Worm (Caenorhabditis elegans) whole organism, early embryonic: ENCODE data around the gene T07D1.3.
A peak's percentile ranks its signal among the peaks of the same experiment; 100 is the strongest.

Experiments used
- B0310.2 ChIP-seq: sonication (generic microtip); optimal IDR thresholded peaks from 2 replicates; lab custom pipeline; 2016; ENCODE audit warnings: mild to moderate bottlenecking, missing genetic modification characterization, missing compliant biosample characterization
- F13C5.2 ChIP-seq: sonication (generic microtip); optimal IDR thresholded peaks from 2 replicates; lab custom pipeline; 2017; ENCODE audit warnings: mild to moderate bottlenecking, missing genetic modification characterization, inconsistent platforms, missing compliant biosample characterization
- aly-1 ChIP-seq: sonication (generic microtip); optimal IDR thresholded peaks from 2 replicates; lab custom pipeline; 2016; ENCODE audit warnings: missing genetic modification characterization, missing compliant biosample characterization
- ama-1 ChIP-seq: fragments of 150-350 bp; optimal IDR thresholded peaks from 2 replicates; lab custom pipeline; 2014
- ceh-13 ChIP-seq: fragments of 200-800 bp; sonication (Bioruptor generic); optimal IDR thresholded peaks from 2 replicates; lab custom pipeline; 2018; ENCODE audit warnings: mild to moderate bottlenecking, missing genetic modification characterization, missing compliant biosample characterization
- ceh-36 ChIP-seq: sonication (generic microtip); optimal IDR thresholded peaks from 2 replicates; lab custom pipeline; 2016; ENCODE audit warnings: missing genetic modification characterization, inconsistent platforms, missing compliant biosample characterization
- ets-7 ChIP-seq: sonication (generic microtip); optimal IDR thresholded peaks from 2 replicates; lab custom pipeline; 2016; ENCODE audit warnings: missing genotype, missing genetic modification characterization, missing compliant biosample characterization
- flt-1 ChIP-seq: fragments of 200-800 bp; sonication (Bioruptor generic); IDR thresholded peaks from 2 replicates; pipeline ENCODE4 v1.3.6; 2022; ENCODE audit warnings: missing genetic modification characterization, missing compliant biosample characterization
- hmbx-1 ChIP-seq: sonication (generic microtip); optimal IDR thresholded peaks from 2 replicates; lab custom pipeline; 2016; ENCODE audit warnings: mild to moderate bottlenecking, missing genetic modification characterization, missing compliant biosample characterization
- hmg-4 ChIP-seq: fragments of 200-800 bp; sonication (Bioruptor generic); optimal IDR thresholded peaks from 2 replicates; lab custom pipeline; 2018; ENCODE audit warnings: mild to moderate bottlenecking, missing genetic modification characterization, missing compliant biosample characterization
- hnd-1 ChIP-seq: sonication (generic microtip); optimal IDR thresholded peaks from 2 replicates; lab custom pipeline; 2016; ENCODE audit warnings: missing genetic modification characterization, missing compliant biosample characterization
- pes-1 ChIP-seq: fragments of 200-800 bp; sonication (Bioruptor generic); IDR thresholded peaks from 2 replicates; pipeline ENCODE4 v1.3.6; 2022; ENCODE audit warnings: missing genetic modification reagents, missing genetic modification characterization, missing compliant biosample characterization
- scrt-1 ChIP-seq: fragments of 200-800 bp; sonication (Bioruptor generic); IDR thresholded peaks from 2 replicates; pipeline ENCODE4 v1.3.6; 2022; ENCODE audit warnings: missing genetic modification characterization, missing compliant biosample characterization
- sea-1 ChIP-seq: fragments of 200-800 bp; sonication (Bioruptor generic); conservative IDR thresholded peaks from 2 replicates; pipeline ENCODE4 v1.3.6; 2022; ENCODE audit warnings: missing genetic modification characterization, missing compliant biosample characterization
- tbx-11 ChIP-seq: fragments of 200-800 bp; sonication (Bioruptor generic); IDR thresholded peaks from 2 replicates; pipeline ENCODE4 v1.3.6; 2022; ENCODE audit warnings: missing genetic modification characterization, missing compliant biosample characterization
- tbx-37 ChIP-seq: fragments of 200-800 bp; sonication (Bioruptor generic); conservative IDR thresholded peaks from 2 replicates; pipeline ENCODE4 v1.3.6; 2022; ENCODE audit warnings: missing genetic modification reagents, missing genetic modification characterization, missing compliant biosample characterization
- tra-4 ChIP-seq: sonication (generic microtip); optimal IDR thresholded peaks from 2 replicates; lab custom pipeline; 2017; ENCODE audit warnings: missing genetic modification characterization, missing compliant biosample characterization

T07D1.3 gene

DNA sequence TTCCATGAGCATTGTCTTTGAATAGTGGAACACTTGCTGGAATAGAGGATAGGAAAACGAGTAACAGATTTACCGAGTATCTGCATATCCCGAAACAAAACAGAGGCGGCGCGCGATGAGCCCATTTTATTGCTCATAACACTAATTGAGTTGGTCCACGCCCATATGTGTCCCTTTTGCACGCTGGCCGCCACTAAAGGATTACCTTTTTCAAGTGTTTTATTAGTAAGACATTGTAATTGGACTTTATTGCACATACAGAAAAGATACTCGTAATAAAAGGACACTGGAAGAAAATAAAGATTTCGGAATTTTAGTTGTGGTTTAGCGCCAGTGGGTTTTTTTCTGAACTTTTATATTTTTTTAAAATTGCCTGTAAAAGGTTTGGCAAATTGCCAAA, 29.9 kb downstream of the T07D1.3 start, which contains the start of gene hlh-15:
TSS of gene hlh-15 (minus strand) at position 101 of the 400 bp plus-strand sequence.
- TF ChIP-seq sea-1 (GFP tag; lab: Robert Waterston, UW) (no peak), ceh-13 (no peak), hnd-1 (tag; lab: Kevin White, UChicago) (no peak), ets-7 (tag; lab: Kevin White, UChicago) (no peak), ceh-36 (tag; lab: Kevin White, UChicago) (no peak), B0310.2 (no peak), pes-1 (GFP tag; lab: Robert Waterston, UW) (no peak), tra-4 (tag; lab: Kevin White, UChicago) (no peak), hmbx-1 (no peak), hmg-4 (no peak)

DNA sequence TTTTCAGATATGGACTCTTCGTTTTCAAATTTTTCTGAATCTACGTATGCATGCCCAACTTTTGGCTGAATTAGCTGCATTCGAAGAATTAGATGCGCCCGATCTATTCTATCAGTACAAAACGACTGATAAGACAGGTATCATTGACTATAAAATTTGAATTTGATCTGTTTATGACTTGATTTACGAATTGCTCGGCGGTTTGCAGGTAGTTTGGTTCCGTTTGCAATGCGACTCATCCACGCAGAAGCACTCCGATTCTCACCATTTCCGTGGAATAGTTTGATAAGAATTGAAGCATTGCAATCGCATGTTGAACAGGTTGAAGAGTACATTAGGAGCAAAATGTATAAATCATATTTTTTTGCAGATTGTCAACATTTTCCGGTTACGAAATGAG, 32.2 kb downstream of the T07D1.3 start:
- no peak for TF ChIP-seq flt-1 (GFP tag; lab: Robert Waterston, UW)
- TF ChIP-seq hmg-4: no peak
- no peak for TF ChIP-seq tra-4 (tag; lab: Kevin White, UChicago)
- TF ChIP-seq sea-1 (GFP tag; lab: Robert Waterston, UW): no peak
- TF ChIP-seq pes-1 (GFP tag; lab: Robert Waterston, UW): no peak
- no peak for TF ChIP-seq ceh-13
- no peak for TF ChIP-seq aly-1 (tag; lab: Kevin White, UChicago)
- no peak for TF ChIP-seq ets-7 (tag; lab: Kevin White, UChicago)
- TF ChIP-seq B0310.2: no peak
- TF ChIP-seq ceh-36 (tag; lab: Kevin White, UChicago): no peak
- TF ChIP-seq F13C5.2 (tag; lab: Kevin White, UChicago): no peak
- TF ChIP-seq hnd-1 (tag; lab: Kevin White, UChicago): no peak
- no peak for TF ChIP-seq hmbx-1
- TF ChIP-seq tbx-37 (GFP tag; lab: Robert Waterston, UW): no peak
- no peak for TF ChIP-seq ama-1 (lab: Kevin White, UChicago)
- TF ChIP-seq tbx-11: no peak

DNA sequence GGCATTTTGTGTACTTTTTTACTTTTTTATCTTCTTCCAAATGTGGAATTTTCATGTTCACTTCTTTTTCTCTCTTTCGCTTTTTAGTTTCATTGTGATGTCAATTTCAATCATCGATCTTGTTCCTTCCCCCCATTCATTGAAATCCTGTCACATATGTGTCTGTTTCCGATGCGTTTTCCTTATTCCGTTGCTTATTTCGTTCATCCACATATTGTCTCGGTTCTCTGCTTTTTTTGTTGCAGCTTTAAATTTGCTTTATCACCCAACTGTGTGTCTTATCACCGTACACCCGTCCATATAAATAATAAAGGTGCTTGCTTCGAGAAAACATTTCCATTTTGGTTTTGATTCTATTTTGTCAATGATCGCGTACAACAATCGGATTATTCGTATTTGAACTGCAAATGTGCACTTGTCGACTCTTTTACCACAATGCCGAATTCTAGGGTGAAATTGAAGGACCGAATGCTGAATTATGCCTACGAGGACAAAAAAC, 33.9 kb downstream of the T07D1.3 start, which contains the start of the genes C43H6.12 and trpp-12:
TSS of gene C43H6.12 (plus strand) at position 365 of the 499 bp plus-strand sequence.
TSS of gene trpp-12 (plus strand) at position 449 of the 499 bp plus-strand sequence.
- TF ChIP-seq aly-1 (tag; lab: Kevin White, UChicago): no peak
- no peak for TF ChIP-seq ets-7 (tag; lab: Kevin White, UChicago)
- TF ChIP-seq sea-1 (GFP tag; lab: Robert Waterston, UW): no peak
- no peak for TF ChIP-seq pes-1 (GFP tag; lab: Robert Waterston, UW)
- TF ChIP-seq ceh-13: no peak
- no peak for TF ChIP-seq scrt-1 (GFP tag; lab: Robert Waterston, UW)
- no peak for TF ChIP-seq tbx-37 (GFP tag; lab: Robert Waterston, UW)
- no peak for TF ChIP-seq tra-4 (tag; lab: Kevin White, UChicago)
- no peak for TF ChIP-seq hmbx-1
- no peak for TF ChIP-seq ceh-36 (tag; lab: Kevin White, UChicago)
- TF ChIP-seq F13C5.2 (tag; lab: Kevin White, UChicago): no peak
- no peak for TF ChIP-seq hnd-1 (tag; lab: Kevin White, UChicago)
- no peak for TF ChIP-seq B0310.2
- TF ChIP-seq ama-1 (lab: Kevin White, UChicago): no peak
- TF ChIP-seq tbx-11: no peak
- no peak for TF ChIP-seq flt-1 (GFP tag; lab: Robert Waterston, UW)
- no peak for TF ChIP-seq hmg-4

DNA sequence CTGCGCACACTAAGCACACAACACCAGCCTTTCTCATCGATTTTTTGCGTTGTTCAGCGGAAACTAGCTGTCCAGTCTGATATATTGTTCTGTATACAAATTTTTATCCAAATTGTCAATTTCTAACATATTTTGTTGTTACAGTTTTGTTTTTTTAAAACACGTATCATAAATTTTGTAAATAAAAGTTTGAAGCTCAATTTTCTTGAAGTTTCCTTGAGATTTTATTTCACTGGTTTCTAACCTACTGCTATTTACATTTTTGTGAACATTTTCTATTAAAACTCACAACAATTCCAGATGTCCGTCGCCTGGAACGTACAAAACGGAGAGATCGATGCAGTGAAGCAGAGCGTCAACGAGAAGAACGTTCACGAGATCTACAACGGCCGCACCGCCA, 36.0 kb downstream of the T07D1.3 start, which contains the start of gene mtpn-1:
TSS of gene mtpn-1 (plus strand) at position 301 of the 400 bp plus-strand sequence.
- TF ChIP-seq F13C5.2 (tag; lab: Kevin White, UChicago): no peak
- no peak for TF ChIP-seq ama-1 (lab: Kevin White, UChicago)
- TF ChIP-seq hmbx-1: no peak
- no peak for TF ChIP-seq pes-1 (GFP tag; lab: Robert Waterston, UW)
- no peak for TF ChIP-seq aly-1 (tag; lab: Kevin White, UChicago)
- no peak for TF ChIP-seq hnd-1 (tag; lab: Kevin White, UChicago)
- TF ChIP-seq ets-7 (tag; lab: Kevin White, UChicago): no peak
- no peak for TF ChIP-seq scrt-1 (GFP tag; lab: Robert Waterston, UW)
- no peak for TF ChIP-seq B0310.2
- no peak for TF ChIP-seq tra-4 (tag; lab: Kevin White, UChicago)
- TF ChIP-seq ceh-13: no peak
- no peak for TF ChIP-seq hmg-4
- no peak for TF ChIP-seq sea-1 (GFP tag; lab: Robert Waterston, UW)
- TF ChIP-seq tbx-11: no peak
- no peak for TF ChIP-seq ceh-36 (tag; lab: Kevin White, UChicago)
- TF ChIP-seq flt-1 (GFP tag; lab: Robert Waterston, UW): no peak
- no peak for TF ChIP-seq tbx-37 (GFP tag; lab: Robert Waterston, UW)

DNA sequence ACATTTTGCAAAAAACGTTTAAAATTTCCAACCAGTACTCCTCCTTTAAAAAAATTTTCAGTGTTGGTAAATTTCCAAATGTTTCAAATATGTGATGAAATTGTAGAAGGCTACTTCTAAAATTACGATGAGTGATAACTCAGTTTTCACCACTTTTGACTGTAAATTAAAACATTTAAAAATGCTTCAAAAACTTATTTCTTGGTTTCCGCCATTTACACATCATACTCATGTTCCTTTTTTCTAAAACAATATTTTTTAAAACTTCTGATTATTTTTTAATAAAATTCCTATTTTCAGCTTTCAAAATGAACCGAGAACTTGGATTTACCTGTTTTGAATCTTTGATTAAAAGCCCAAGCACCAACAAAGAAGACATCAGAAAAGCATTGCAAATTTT, 39.5 kb downstream of the T07D1.3 start, which contains the start of gene C43H6.4:
TSS of gene C43H6.4 (plus strand) at position 301 of the 400 bp plus-strand sequence.
- TF ChIP-seq ceh-13: no peak
- TF ChIP-seq tbx-11: no peak
- no peak for TF ChIP-seq ets-7 (tag; lab: Kevin White, UChicago)
- no peak for TF ChIP-seq tra-4 (tag; lab: Kevin White, UChicago)
- no peak for TF ChIP-seq pes-1 (GFP tag; lab: Robert Waterston, UW)

DNA sequence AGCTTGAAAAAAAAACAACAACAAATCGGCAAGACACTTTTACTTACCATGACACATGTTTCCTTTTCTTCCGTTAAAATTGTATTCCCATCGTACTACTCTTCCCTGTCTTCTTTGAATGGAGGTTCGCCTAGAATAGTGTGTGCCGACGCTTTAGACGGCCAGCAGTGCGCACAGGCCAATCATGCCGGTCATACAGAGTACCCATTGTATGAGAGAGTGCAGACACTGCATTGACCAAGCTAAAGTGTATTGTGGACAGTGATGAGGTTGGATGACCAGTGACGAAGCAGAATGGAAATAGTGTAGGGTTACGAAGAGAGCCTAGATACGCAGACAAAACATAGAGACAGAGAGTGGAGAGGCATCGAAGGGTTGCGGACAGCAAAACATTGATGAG, 41.3 kb downstream of the T07D1.3 start, which contains the start of gene dhhc-9:
TSS of gene dhhc-9 (minus strand) at position 154 of the 400 bp plus-strand sequence.
- TF ChIP-seq tra-4 (tag; lab: Kevin White, UChicago) (no peak), hmg-4 (peak; percentile 79), aly-1 (tag; lab: Kevin White, UChicago) (no peak), F13C5.2 (tag; lab: Kevin White, UChicago) (peak; percentile 55), hmbx-1 (no peak)

DNA sequence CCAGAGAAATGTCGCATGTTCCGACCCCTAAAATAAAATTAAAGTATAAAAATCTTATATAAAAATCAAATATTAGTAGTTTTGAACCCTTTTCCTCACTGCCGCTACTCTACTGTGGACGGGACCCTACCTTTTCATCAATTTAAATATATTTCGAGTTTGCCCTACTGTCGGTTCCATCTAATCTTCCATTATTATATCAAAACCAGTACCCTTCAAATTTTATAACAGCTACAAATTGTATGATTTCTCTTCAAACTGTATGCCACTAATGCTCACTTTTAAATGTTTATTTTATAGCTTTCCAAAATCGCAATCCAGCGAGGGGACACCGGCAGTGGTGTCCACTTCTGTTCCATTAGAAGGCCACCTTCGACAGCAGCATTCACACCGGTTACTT, 48.2 kb downstream of the T07D1.3 start, which contains the start of gene C43H6.6:
TSS of gene C43H6.6 (plus strand) at position 301 of the 400 bp plus-strand sequence.
- TF ChIP-seq ceh-13 (no peak), F13C5.2 (tag; lab: Kevin White, UChicago) (no peak), ama-1 (lab: Kevin White, UChicago) (no peak), ceh-36 (tag; lab: Kevin White, UChicago) (no peak), B0310.2 (no peak), ets-7 (tag; lab: Kevin White, UChicago) (no peak), hmbx-1 (no peak), flt-1 (GFP tag; lab: Robert Waterston, UW) (no peak), tbx-37 (GFP tag; lab: Robert Waterston, UW) (no peak), scrt-1 (GFP tag; lab: Robert Waterston, UW) (no peak), pes-1 (GFP tag; lab: Robert Waterston, UW) (no peak), hmg-4 (no peak), hnd-1 (tag; lab: Kevin White, UChicago) (no peak), aly-1 (tag; lab: Kevin White, UChicago) (no peak), sea-1 (GFP tag; lab: Robert Waterston, UW) (no peak), tbx-11 (no peak)
